Fruit fly (Drosophila melanogaster): ENCODE measurements around the gene Rox8.

Gene Rox8

dm6 chr3R:24006449-24007159 is 41.5 kb downstream of the Rox8 start (continued):
- TF ChIP-seq ato (GFP tag; IDR thresholded peaks at IDR 0.05; ENCODE audit: partially characterized antibody) = no peak
- no peak for TF ChIP-seq bab2 (GFP tag; optimal IDR thresholded peaks at IDR 0.05)
- peak; percentile 34 for TF ChIP-seq lilli (GFP tag; optimal IDR thresholded peaks at IDR 0.05)
- TF ChIP-seq Antp (GFP tag; optimal IDR thresholded peaks at IDR 0.05) = no peak
- TF ChIP-seq CG3163 (GFP tag; optimal IDR thresholded peaks at IDR 0.05) = peak; percentile 10
- TF ChIP-seq PHDP (tag; optimal IDR thresholded peaks at IDR 0.05) = no peak
- no peak for TF ChIP-seq CG10274 (GFP tag; optimal IDR thresholded peaks at IDR 0.05)
- no peak for TF ChIP-seq CG18599 (GFP tag; optimal IDR thresholded peaks at IDR 0.05)
- no peak for TF ChIP-seq CTCF (GFP tag; optimal IDR thresholded peaks at IDR 0.05)
- TF ChIP-seq CG8281 (tag; optimal IDR thresholded peaks at IDR 0.05) = no peak
- TF ChIP-seq Neu2 (GFP tag; optimal IDR thresholded peaks at IDR 0.05; ENCODE audit: borderline replicate concordance) = no peak
- TF ChIP-seq CG3995 (GFP tag; optimal IDR thresholded peaks at IDR 0.05) = no peak
- TF ChIP-seq CG18011 (GFP tag; optimal IDR thresholded peaks at IDR 0.05) = no peak
- no peak for TF ChIP-seq CG11398 (GFP tag; optimal IDR thresholded peaks at IDR 0.05)
- no peak for TF ChIP-seq dmrt11E (tag; optimal IDR thresholded peaks at IDR 0.05)
- no peak for TF ChIP-seq CG8290 (GFP tag; optimal IDR thresholded peaks at IDR 0.05)
- peak in 1 of 2 experiments; percentile 0 for TF ChIP-seq CG8290 (tag; optimal IDR thresholded peaks at IDR 0.05)
- no peak for TF ChIP-seq CG17328 (GFP tag; IDR thresholded peaks at IDR 0.05)
- no peak for TF ChIP-seq eyg (GFP tag; optimal IDR thresholded peaks at IDR 0.05)
- no peak for TF ChIP-seq CG13894 (tag; optimal IDR thresholded peaks at IDR 0.05)
- TF ChIP-seq fd102C (GFP tag; optimal IDR thresholded peaks at IDR 0.05) = no peak
- TF ChIP-seq Camta (GFP tag; optimal IDR thresholded peaks at IDR 0.05) = no peak
- TF ChIP-seq CG34376 (GFP tag; optimal IDR thresholded peaks at IDR 0.05) = peak; percentile 50
- no peak for TF ChIP-seq CG4707 (GFP tag; optimal IDR thresholded peaks at IDR 0.05)
- no peak for TF ChIP-seq CG7928 (GFP tag; optimal IDR thresholded peaks at IDR 0.05)
- TF ChIP-seq prd (optimal IDR thresholded peaks at IDR 0.05) = no peak
- no peak for TF ChIP-seq prd (GFP tag; IDR thresholded peaks at IDR 0.05)
- TF ChIP-seq CG17829 (tag; optimal IDR thresholded peaks at IDR 0.05) = peak; percentile 0
- TF ChIP-seq pros (GFP tag; optimal IDR thresholded peaks at IDR 0.05) = no peak
- peak; percentile 32 for TF ChIP-seq gem (tag; optimal IDR thresholded peaks at IDR 0.05)
- TF ChIP-seq CG9817 (tag; optimal IDR thresholded peaks at IDR 0.05) = no peak
- no peak for TF ChIP-seq CG5245 (GFP tag; optimal IDR thresholded peaks at IDR 0.05)
- TF ChIP-seq CG12744 (GFP tag; optimal IDR thresholded peaks at IDR 0.05) = no peak
- TF ChIP-seq Dfd (GFP tag; optimal IDR thresholded peaks at IDR 0.05) = no peak
- no peak for TF ChIP-seq disco-r (GFP tag; optimal IDR thresholded peaks at IDR 0.05)
- TF ChIP-seq ind (GFP tag; optimal IDR thresholded peaks at IDR 0.05) = no peak
- TF ChIP-seq dm (GFP tag; optimal IDR thresholded peaks at IDR 0.05) = no peak
- TF ChIP-seq inv (GFP tag; IDR thresholded peaks at IDR 0.05; ENCODE audit: partially characterized antibody) = no peak
- TF ChIP-seq aop (GFP tag; IDR thresholded peaks at IDR 0.05) = no peak
- no peak for TF ChIP-seq shn (GFP tag; optimal IDR thresholded peaks at IDR 0.05)
- TF ChIP-seq Hand (GFP tag; optimal IDR thresholded peaks at IDR 0.05) = no peak
- peak; percentile 46 for TF ChIP-seq mirr (GFP tag; optimal IDR thresholded peaks at IDR 0.05)
- TF ChIP-seq tx (GFP tag; optimal IDR thresholded peaks at IDR 0.05) = no peak
- TF ChIP-seq CG32772 (GFP tag; IDR thresholded peaks at IDR 0.05) = 0 out of 2 replicates have a peak, but pooled peaks have one; percentile 29
- no peak for TF ChIP-seq org-1 (GFP tag; optimal IDR thresholded peaks at IDR 0.05)
- TF ChIP-seq Jarid2 (GFP tag; optimal IDR thresholded peaks at IDR 0.05) = peak; percentile 37
- TF ChIP-seq danr (GFP tag; IDR thresholded peaks at IDR 0.05) = no peak
- no peak for TF ChIP-seq CG12236 (GFP tag; optimal IDR thresholded peaks at IDR 0.05)
- TF ChIP-seq az2 (GFP tag; optimal IDR thresholded peaks at IDR 0.05) = no peak
- no peak for TF ChIP-seq CG12104 (GFP tag; optimal IDR thresholded peaks at IDR 0.05)
- TF ChIP-seq CG33557 (GFP tag; optimal IDR thresholded peaks at IDR 0.05) = no peak

Measured in whole organism, embryonic.